Worm (Caenorhabditis elegans) whole organism, midembryonic: ENCODE results near the gene nkat-1.

ENCODE experiments used
- T22C8.4 ChIP-seq: fragments of 200-800 bp; sonication (Bioruptor generic); IDR thresholded peaks from 2 replicates; pipeline ENCODE4 v1.3.6; 2022; ENCODE audit warnings: missing genetic modification characterization, missing compliant biosample characterization
- cog-1 ChIP-seq: sonication (generic microtip); optimal IDR thresholded peaks from 2 replicates; lab custom pipeline; 2016; ENCODE audit warnings: missing genetic modification characterization, missing compliant biosample characterization
- flt-1 ChIP-seq: fragments of 200-800 bp; sonication (Bioruptor generic); IDR thresholded peaks from 2 replicates; pipeline ENCODE4 v1.3.6; 2022; ENCODE audit warnings: missing genetic modification characterization, missing compliant biosample characterization
- klf-2 ChIP-seq: fragments of 200-800 bp; sonication (Bioruptor generic); conservative IDR thresholded peaks from 2 replicates; pipeline ENCODE4 v1.3.6; 2022; ENCODE audit warnings: missing genetic modification reagents, missing genetic modification characterization, missing compliant biosample characterization
- med-1 ChIP-seq: sonication (generic microtip); optimal IDR thresholded peaks from 2 replicates; lab custom pipeline; 2017; ENCODE audit warnings: missing genetic modification characterization, mild to moderate bottlenecking, missing compliant biosample characterization, antibody characterized with exemption, missing genetic modification reagents; ENCODE audit not compliant: insufficient read depth
- ref-1 ChIP-seq: fragments of 200-800 bp; sonication (Bioruptor generic); conservative IDR thresholded peaks from 2 replicates; pipeline ENCODE4 v1.3.6; 2022; ENCODE audit warnings: missing genetic modification reagents, missing genetic modification characterization, missing compliant biosample characterization
- tab-1 ChIP-seq: fragments of 200-800 bp; sonication (Bioruptor generic); IDR thresholded peaks from 2 replicates; pipeline ENCODE4 v1.3.6; 2022; ENCODE audit warnings: missing genetic modification characterization, missing compliant biosample characterization
- ztf-23 ChIP-seq: fragments of 200-800 bp; sonication (Bioruptor generic); IDR thresholded peaks from 2 replicates; pipeline ENCODE4 v1.3.6; 2022; ENCODE audit warnings: missing genetic modification reagents, missing genetic modification characterization, missing compliant biosample characterization
- ztf-29 ChIP-seq: fragments of 200-800 bp; sonication (Bioruptor generic); IDR thresholded peaks from 2 replicates; pipeline ENCODE4 v1.3.6; 2022; ENCODE audit warnings: missing genetic modification reagents, missing genetic modification characterization, missing compliant biosample characterization

Gene nkat-1

ce11 chrX:14115480-14116161, 24.3 kb downstream of the nkat-1 start, which contains the start of gene F28H6.7:
Gene F28H6.7, plus strand, starts transcription at chrX:14116111.
- TF ChIP-seq flt-1 (peak; percentile 98), tab-1 (GFP tag; lab: Robert Waterston, UW) (peak; percentile 98), klf-2 (peak; percentile 87), T22C8.4 (GFP tag; lab: Robert Waterston, UW) (peak; percentile 92), ref-1 (GFP tag; lab: Robert Waterston, UW) (peak; percentile 98), cog-1 (tag; lab: Kevin White, UChicago) (peak; percentile 12), med-1 (GFP tag; lab: Kevin White, UChicago) (peak; percentile 60), ztf-29 (GFP tag; lab: Robert Waterston, UW) (peak; percentile 96), ztf-23 (GFP tag; lab: Robert Waterston, UW) (peak; percentile 96)

ce11 chrX:14113347-14113746, 26.6 kb downstream of the nkat-1 start, which contains the start of gene nhr-281:
Gene nhr-281, minus strand, starts transcription at chrX:14113447.
- TF ChIP-seq ztf-23 (GFP tag; lab: Robert Waterston, UW) (no peak), flt-1 (no peak), med-1 (GFP tag; lab: Kevin White, UChicago) (no peak), T22C8.4 (GFP tag; lab: Robert Waterston, UW) (no peak), ztf-29 (GFP tag; lab: Robert Waterston, UW) (no peak), tab-1 (GFP tag; lab: Robert Waterston, UW) (no peak), ref-1 (GFP tag; lab: Robert Waterston, UW) (no peak)

- TF ChIP-seq med-1 (GFP tag; lab: Kevin White, UChicago) (no peak), flt-1 (no peak), ztf-23 (GFP tag; lab: Robert Waterston, UW) (no peak), cog-1 (tag; lab: Kevin White, UChicago) (no peak), klf-2 (no peak), ref-1 (GFP tag; lab: Robert Waterston, UW) (no peak)
These were observed 31.7 kb downstream of the nkat-1 start, which contains the start of gene F16B12.7 for ce11 chrX:14108245-14108644. Gene F16B12.7, plus strand, starts transcription at chrX:14108545.

- no peak for TF ChIP-seq ztf-29 (GFP tag; lab: Robert Waterston, UW)
- no peak for TF ChIP-seq flt-1
- no peak for TF ChIP-seq med-1 (GFP tag; lab: Kevin White, UChicago)
- no peak for TF ChIP-seq cog-1 (tag; lab: Kevin White, UChicago)
- TF ChIP-seq ztf-23 (GFP tag; lab: Robert Waterston, UW), result no peak
- no peak for TF ChIP-seq klf-2
- TF ChIP-seq tab-1 (GFP tag; lab: Robert Waterston, UW), result no peak
- TF ChIP-seq ref-1 (GFP tag; lab: Robert Waterston, UW), result no peak
- TF ChIP-seq T22C8.4 (GFP tag; lab: Robert Waterston, UW), result no peak
These were observed 37.5 kb downstream of the nkat-1 start for ce11 chrX:14102474-14102873.

ce11 chrX:14101986-14102385, 38.0 kb downstream of the nkat-1 start, which contains the start of gene F16B12.6:
Gene F16B12.6, plus strand, starts transcription at chrX:14102316.
- TF ChIP-seq ztf-23 (GFP tag; lab: Robert Waterston, UW) (no peak), klf-2 (no peak), cog-1 (tag; lab: Kevin White, UChicago) (peak; percentile 71), flt-1 (peak; percentile 35; the same call in 1 of the 2 replicates), ref-1 (GFP tag; lab: Robert Waterston, UW) (no peak), med-1 (GFP tag; lab: Kevin White, UChicago) (no peak), T22C8.4 (GFP tag; lab: Robert Waterston, UW) (no peak), tab-1 (GFP tag; lab: Robert Waterston, UW) (no peak), ztf-29 (GFP tag; lab: Robert Waterston, UW) (no peak)

- TF ChIP-seq med-1 (GFP tag; lab: Kevin White, UChicago), result no peak
- TF ChIP-seq ztf-23 (GFP tag; lab: Robert Waterston, UW), result no peak
- no peak for TF ChIP-seq flt-1
- no peak for TF ChIP-seq ztf-29 (GFP tag; lab: Robert Waterston, UW)
- no peak for TF ChIP-seq cog-1 (tag; lab: Kevin White, UChicago)
- no peak for TF ChIP-seq klf-2
- TF ChIP-seq tab-1 (GFP tag; lab: Robert Waterston, UW), result no peak
- TF ChIP-seq T22C8.4 (GFP tag; lab: Robert Waterston, UW), result no peak
- no peak for TF ChIP-seq ref-1 (GFP tag; lab: Robert Waterston, UW)
These were observed 41.3 kb downstream of the nkat-1 start, which contains the start of gene F16B12.4 for ce11 chrX:14098618-14099118. Gene F16B12.4, minus strand, starts transcription at chrX:14098668.

ce11 chrX:14090990-14091389, 49.0 kb downstream of the nkat-1 start:
- TF ChIP-seq med-1 (GFP tag; lab: Kevin White, UChicago) (no peak), cog-1 (tag; lab: Kevin White, UChicago) (no peak), ztf-23 (GFP tag; lab: Robert Waterston, UW) (no peak), flt-1 (no peak), ref-1 (GFP tag; lab: Robert Waterston, UW) (no peak), T22C8.4 (GFP tag; lab: Robert Waterston, UW) (no peak), tab-1 (GFP tag; lab: Robert Waterston, UW) (no peak), klf-2 (no peak)

- TF ChIP-seq klf-2 (no peak), flt-1 (no peak), ztf-29 (GFP tag; lab: Robert Waterston, UW) (no peak), tab-1 (GFP tag; lab: Robert Waterston, UW) (no peak), ztf-23 (GFP tag; lab: Robert Waterston, UW) (no peak), cog-1 (tag; lab: Kevin White, UChicago) (no peak), med-1 (GFP tag; lab: Kevin White, UChicago) (no peak), ref-1 (GFP tag; lab: Robert Waterston, UW) (no peak), T22C8.4 (GFP tag; lab: Robert Waterston, UW) (no peak)
These were observed 49.9 kb downstream of the nkat-1 start, which contains the start of gene dsl-4 for ce11 chrX:14090089-14090488. Gene dsl-4, plus strand, starts transcription at chrX:14090389.
